Fruit fly (Drosophila melanogaster) whole organism, embryonic: ENCODE data around the gene CG9992.

Source experiments
- CG10267 ChIP-seq: fragments of 200-800 bp; sonication (Bioruptor generic); optimal IDR thresholded peaks from 2 replicates; lab custom pipeline; 2018; ENCODE audit warnings: missing biosample characterization, mild to moderate bottlenecking, missing genetic modification characterization, moderate library complexity
- CG16863 ChIP-seq: fragments of 200-800 bp; sonication (Bioruptor generic); optimal IDR thresholded peaks from 3 replicates; lab custom pipeline; 2016; ENCODE audit warnings: missing biosample characterization, missing genetic modification characterization
- CG17186 ChIP-seq: fragments of 200-800 bp; sonication (Bioruptor generic); optimal IDR thresholded peaks from 3 replicates; lab custom pipeline; 2017; ENCODE audit warnings: missing biosample characterization, missing genetic modification reagents, missing genetic modification characterization
- CG2120 ChIP-seq: fragments of 200-800 bp; sonication (Bioruptor generic); optimal IDR thresholded peaks from 3 replicates; lab custom pipeline; 2016; ENCODE audit warnings: missing biosample characterization, missing genetic modification characterization
- CG33557 ChIP-seq: fragments of 200-800 bp; sonication (Bioruptor generic); optimal IDR thresholded peaks from 2 replicates; lab custom pipeline; 2019; ENCODE audit warnings: missing biosample characterization, mild to moderate bottlenecking, missing genetic modification characterization, moderate library complexity
- CG3407 ChIP-seq: fragments of 200-800 bp; sonication (Bioruptor generic); optimal IDR thresholded peaks from 2 replicates; lab custom pipeline; 2018; ENCODE audit warnings: missing biosample characterization, mild to moderate bottlenecking, missing genetic modification characterization
- CG3847 ChIP-seq: fragments of 200-800 bp; sonication (Bioruptor generic); IDR thresholded peaks from 2 replicates; pipeline ENCODE4 v1.3.6; 2022; ENCODE audit warnings: missing biosample characterization, missing genetic modification characterization
- CG6175 ChIP-seq: fragments of 200-800 bp; sonication (Bioruptor generic); IDR thresholded peaks from 3 replicates; pipeline ENCODE4 v1.3.6; 2022; ENCODE audit warnings: missing biosample characterization, missing genetic modification characterization
- CG7271 ChIP-seq: fragments of 200-800 bp; sonication (Bioruptor generic); optimal IDR thresholded peaks from 2 replicates; lab custom pipeline; 2018; ENCODE audit warnings: missing biosample characterization, mild to moderate bottlenecking, missing genetic modification characterization, moderate library complexity
- CG7987 ChIP-seq: fragments of 200-800 bp; sonication (Bioruptor generic); optimal IDR thresholded peaks from 2 replicates; lab custom pipeline; 2018; ENCODE audit warnings: missing biosample characterization, mild to moderate bottlenecking, missing genetic modification characterization, moderate library complexity
- CG8478 ChIP-seq: fragments of >200 bp; optimal IDR thresholded peaks from 2 replicates; lab custom pipeline; 2018
- CG8924 ChIP-seq: fragments of 200-800 bp; optimal IDR thresholded peaks from 3 replicates; lab custom pipeline; 2019; ENCODE audit warnings: missing biosample characterization, mild to moderate bottlenecking, missing genetic modification characterization, moderate library complexity
- D19A ChIP-seq: fragments of 200-800 bp; optimal IDR thresholded peaks from 3 replicates; lab custom pipeline; 2019; ENCODE audit warnings: missing biosample characterization, mild to moderate bottlenecking, missing genetic modification characterization, moderate library complexity
- E2f2 ChIP-seq: fragments of 200-800 bp; sonication (Bioruptor generic); IDR thresholded peaks from 2 replicates; pipeline ENCODE4 v1.3.6; 2022; ENCODE audit warnings: missing biosample characterization, missing genetic modification characterization
- ERR ChIP-seq: fragments of 200-800 bp; sonication (Bioruptor generic); optimal IDR thresholded peaks from 2 replicates; lab custom pipeline; 2016; ENCODE audit warnings: missing biosample characterization, missing genetic modification characterization
- Eip74EF ChIP-seq, 2 experiments: fragments of 200-800 bp in 1 of 2; fragments of >200 bp in 1 of 2; sonication (Bioruptor generic) in 1 of 2; optimal IDR thresholded peaks; 2 replicates each; lab custom pipeline; 2017 to 2019; ENCODE audit warnings: missing biosample characterization in 2 of 2, missing genetic modification characterization in 2 of 2, mild to moderate bottlenecking in 1 of 2, moderate library complexity in 1 of 2
- Gsc ChIP-seq: fragments of 200-800 bp; sonication (Bioruptor generic); IDR thresholded peaks from 2 replicates; pipeline ENCODE4 v1.3.6; 2022; ENCODE audit warnings: missing biosample characterization, missing genetic modification characterization
- Hsf ChIP-seq: fragments of 200-800 bp; sonication (Bioruptor generic); optimal IDR thresholded peaks from 3 replicates; lab custom pipeline; 2016; ENCODE audit warnings: missing biosample characterization, missing genetic modification characterization
- Jarid2 ChIP-seq: fragments of 200-800 bp; sonication (Bioruptor generic); optimal IDR thresholded peaks from 3 replicates; lab custom pipeline; 2017; ENCODE audit warnings: mild to moderate bottlenecking, missing biosample characterization, missing genetic modification reagents, missing genetic modification characterization
- Lpt ChIP-seq: fragments of >200 bp; optimal IDR thresholded peaks from 2 replicates; lab custom pipeline; 2018; ENCODE audit warnings: missing biosample characterization, missing genetic modification characterization
- MBD-R2 ChIP-seq: fragments of 200-800 bp; sonication (Bioruptor generic); IDR thresholded peaks from 2 replicates; pipeline ENCODE4 v1.3.6; 2022; ENCODE audit warnings: missing biosample characterization, missing genetic modification characterization
- MTF-1 ChIP-seq: fragments of 200-800 bp; sonication (Bioruptor generic); optimal IDR thresholded peaks from 2 replicates; lab custom pipeline; 2018; ENCODE audit warnings: missing biosample characterization, mild to moderate bottlenecking, missing genetic modification characterization, borderline replicate concordance
- Nf-YB ChIP-seq: fragments of 200-800 bp; sonication (Bioruptor generic); optimal IDR thresholded peaks from 3 replicates; lab custom pipeline; 2019; ENCODE audit warnings: missing biosample characterization, mild to moderate bottlenecking, missing genetic modification characterization, moderate library complexity
- Nf-YC ChIP-seq: fragments of 200-800 bp; optimal IDR thresholded peaks from 3 replicates; lab custom pipeline; 2019; ENCODE audit warnings: missing biosample characterization, mild to moderate bottlenecking, missing genetic modification characterization, moderate library complexity
- Pdp1 ChIP-seq, 2 experiments: fragments of 200-800 bp; sonication (Bioruptor generic); optimal IDR thresholded peaks; 3 replicates each; lab custom pipeline; 2016; ENCODE audit warnings: missing biosample characterization in 2 of 2, missing genetic modification characterization in 2 of 2, mild to moderate bottlenecking in 1 of 2, moderate library complexity in 1 of 2
- Rfx ChIP-seq: fragments of 200-800 bp; sonication (Bioruptor generic); IDR thresholded peaks from 2 replicates; pipeline ENCODE4 v1.3.6; 2022; ENCODE audit warnings: missing biosample characterization, missing genetic modification characterization
- Sin3A ChIP-seq: fragments of >200 bp; optimal IDR thresholded peaks from 2 replicates; lab custom pipeline; 2018
- Sox102F ChIP-seq: fragments of 200-800 bp; sonication (Bioruptor generic); optimal IDR thresholded peaks from 2 replicates; lab custom pipeline; 2018; ENCODE audit warnings: missing biosample characterization, mild to moderate bottlenecking, missing genetic modification characterization, moderate library complexity
- Stat92E ChIP-seq, 3 experiments: fragments of >200 bp in 2 of 3; fragments of 200-800 bp in 1 of 3; sonication (Bioruptor generic) in 1 of 3; optimal IDR thresholded peaks; 2 replicates each; lab custom pipeline; 2017 to 2019; ENCODE audit warnings: missing biosample characterization in 3 of 3, missing genetic modification characterization in 3 of 3, mild to moderate bottlenecking in 1 of 3, moderate library complexity in 1 of 3
- ab ChIP-seq: fragments of 200-800 bp; sonication (Bioruptor generic); optimal IDR thresholded peaks from 2 replicates; lab custom pipeline; 2016; ENCODE audit warnings: missing biosample characterization, missing genetic modification characterization
- bab2 ChIP-seq: fragments of 200-800 bp; sonication (Bioruptor generic); optimal IDR thresholded peaks from 2 replicates; lab custom pipeline; 2016; ENCODE audit warnings: missing biosample characterization, missing genetic modification characterization
- cg ChIP-seq: fragments of 200-800 bp; sonication (Bioruptor generic); optimal IDR thresholded peaks from 3 replicates; lab custom pipeline; 2019; ENCODE audit warnings: missing biosample characterization, mild to moderate bottlenecking, missing genetic modification characterization, moderate library complexity
- ci ChIP-seq: fragments of 200-800 bp; sonication (Bioruptor generic); IDR thresholded peaks from 3 replicates; pipeline ENCODE4 v1.3.6; 2022; ENCODE audit warnings: missing biosample characterization, missing genetic modification characterization
- gt ChIP-seq: fragments of 200-800 bp; sonication (Bioruptor generic); IDR thresholded peaks from 2 replicates; pipeline ENCODE4 v1.3.6; 2022; ENCODE audit warnings: missing biosample characterization, missing genetic modification characterization
- h ChIP-seq: fragments of >200 bp; optimal IDR thresholded peaks from 2 replicates; lab custom pipeline; 2017
- lmd ChIP-seq: fragments of 200-800 bp; sonication (Bioruptor generic); IDR thresholded peaks from 2 replicates; pipeline ENCODE4 v1.3.6; 2022; ENCODE audit warnings: missing biosample characterization, missing genetic modification characterization
- luna ChIP-seq: fragments of 200-800 bp; sonication (Bioruptor generic); optimal IDR thresholded peaks from 2 replicates; lab custom pipeline; 2016; ENCODE audit warnings: missing biosample characterization, missing genetic modification characterization
- nerfin-1 ChIP-seq: fragments of 200-800 bp; sonication (Bioruptor generic); optimal IDR thresholded peaks from 3 replicates; lab custom pipeline; 2019; ENCODE audit warnings: missing biosample characterization, mild to moderate bottlenecking, missing genetic modification characterization, moderate library complexity
- onecut ChIP-seq: fragments of 200-800 bp; sonication (Bioruptor generic); IDR thresholded peaks from 2 replicates; pipeline ENCODE4 v1.3.6; 2022; ENCODE audit warnings: missing biosample characterization, missing genetic modification characterization
- p53 ChIP-seq: fragments of 200-800 bp; sonication (Bioruptor generic); optimal IDR thresholded peaks from 2 replicates; lab custom pipeline; 2016; ENCODE audit warnings: missing biosample characterization, missing genetic modification characterization
- pb ChIP-seq: fragments of 200-800 bp; sonication (Bioruptor generic); optimal IDR thresholded peaks from 3 replicates; lab custom pipeline; 2016; ENCODE audit warnings: missing biosample characterization, missing genetic modification characterization
- pfk ChIP-seq: fragments of 200-800 bp; sonication (Bioruptor generic); optimal IDR thresholded peaks from 2 replicates; lab custom pipeline; 2018; ENCODE audit warnings: missing biosample characterization, mild to moderate bottlenecking, missing genetic modification characterization, moderate library complexity
- pita ChIP-seq: fragments of 200-800 bp; sonication (Bioruptor generic); optimal IDR thresholded peaks from 2 replicates; lab custom pipeline; 2017; ENCODE audit warnings: missing biosample characterization, mild to moderate bottlenecking, missing genetic modification characterization
- repo ChIP-seq: fragments of 200-800 bp; sonication (Bioruptor generic); optimal IDR thresholded peaks from 2 replicates; lab custom pipeline; 2016; ENCODE audit warnings: missing biosample characterization, missing genetic modification characterization
- run ChIP-seq: fragments of 200-800 bp; sonication (Bioruptor generic); optimal IDR thresholded peaks from 3 replicates; lab custom pipeline; 2018; ENCODE audit warnings: missing biosample characterization, mild to moderate bottlenecking, missing genetic modification characterization
- sna ChIP-seq: fragments of 200-800 bp; sonication (Bioruptor generic); IDR thresholded peaks from 2 replicates; pipeline ENCODE4 v1.3.6; 2022; ENCODE audit warnings: missing biosample characterization, missing genetic modification characterization; ENCODE audit not compliant: partially characterized antibody
- stc ChIP-seq: fragments of 200-800 bp; sonication (Bioruptor generic); IDR thresholded peaks from 2 replicates; pipeline ENCODE4 v1.3.6; 2022; ENCODE audit warnings: missing biosample characterization, missing genetic modification characterization
- toy ChIP-seq: fragments of 200-800 bp; sonication (Bioruptor generic); IDR thresholded peaks from 2 replicates; pipeline ENCODE4 v1.3.6; 2022; ENCODE audit warnings: missing biosample characterization, missing genetic modification characterization
- trem ChIP-seq: fragments of 200-800 bp; optimal IDR thresholded peaks from 3 replicates; lab custom pipeline; 2019; ENCODE audit warnings: missing biosample characterization, mild to moderate bottlenecking, missing genetic modification characterization, moderate library complexity
- wor ChIP-seq: fragments of 200-800 bp; sonication (Bioruptor generic); IDR thresholded peaks from 2 replicates; pipeline ENCODE4 v1.3.6; 2022; ENCODE audit warnings: missing biosample characterization, missing genetic modification characterization

CG9992 gene

DNA sequence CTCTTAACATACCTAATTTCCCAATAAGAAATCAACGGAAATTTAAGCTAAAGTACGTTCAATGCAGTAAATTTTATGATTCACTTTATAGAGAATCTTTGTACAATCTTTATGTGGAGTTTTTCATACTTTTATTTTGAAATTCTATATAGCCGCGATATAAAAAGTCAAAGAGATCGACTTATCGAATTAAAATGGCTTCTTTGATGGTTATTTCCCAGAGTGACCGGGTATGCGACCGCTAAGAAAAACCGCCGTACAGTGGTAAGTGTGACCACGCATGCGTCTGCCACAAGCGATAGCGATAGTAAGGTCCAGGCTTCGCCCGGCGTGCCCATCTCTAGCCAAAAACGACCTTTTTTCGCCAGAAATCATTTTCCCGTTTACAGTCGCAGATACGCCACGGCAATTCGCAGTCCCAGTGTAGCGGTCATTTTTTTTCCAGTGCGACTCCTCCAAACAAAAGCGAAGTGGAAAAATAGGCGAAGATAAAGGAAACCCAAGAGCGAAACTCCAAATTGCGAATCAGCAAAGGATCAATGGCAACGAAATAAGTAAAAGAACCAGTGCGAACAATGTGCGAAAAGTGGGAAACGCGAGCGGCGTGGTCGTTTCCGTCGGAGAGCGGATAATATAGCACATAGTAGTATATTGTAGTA lies 37.9 kb upstream of the CG9992 start, which contains the start of gene hang (continued):
- TF ChIP-seq Pdp1 (GFP tag; optimal IDR thresholded peaks at IDR 0.05; lab: Kevin White, UChicago), result peak in 1 of 2 experiments; percentile 30
- no peak for TF ChIP-seq h (lab: Kevin White, UChicago)
- no peak for TF ChIP-seq CG8478 (lab: Kevin White, UChicago)
- TF ChIP-seq wor (GFP tag; lab: Robert Waterston, UW), result no peak
- peak; percentile 29; the same call in 1 of the 2 replicates for TF ChIP-seq MBD-R2 (GFP tag; lab: Robert Waterston, UW)
- no peak for TF ChIP-seq CG16863 (GFP tag; lab: Kevin White, UChicago)
- TF ChIP-seq Sox102F (GFP tag; lab: Kevin White, UChicago), result no peak
- TF ChIP-seq pfk (GFP tag; lab: Kevin White, UChicago), result peak; percentile 34
- TF ChIP-seq ci, result peak; percentile 75
- no peak for TF ChIP-seq gt (GFP tag; lab: Robert Waterston, UW)
- peak; percentile 9 for TF ChIP-seq CG33557 (GFP tag; lab: Kevin White, UChicago)
- peak; percentile 84 for TF ChIP-seq Jarid2
- no peak for TF ChIP-seq Gsc (GFP tag; lab: Robert Waterston, UW)
- TF ChIP-seq ERR, result peak; percentile 22
- peak; percentile 57 for TF ChIP-seq sna (GFP tag; lab: Robert Waterston, UW)
- peak; percentile 31 for TF ChIP-seq Nf-YC (tag; lab: Kevin White, UChicago)
- TF ChIP-seq pita, result no peak
- TF ChIP-seq CG8924, result peak; percentile 22
- TF ChIP-seq bab2 (GFP tag; lab: Kevin White, UChicago), result no peak
- TF ChIP-seq Stat92E (GFP tag; optimal IDR thresholded peaks at IDR 0.05; lab: Kevin White, UChicago), result peak in 1 of 3 experiments; percentile 71
- peak; percentile 37 for TF ChIP-seq trem (tag; lab: Kevin White, UChicago)
- TF ChIP-seq Hsf (GFP tag; lab: Kevin White, UChicago), result peak; percentile 22
- no peak for TF ChIP-seq nerfin-1 (tag; lab: Kevin White, UChicago)
- peak; percentile 8 for TF ChIP-seq pb (GFP tag; lab: Kevin White, UChicago)
- TF ChIP-seq Rfx (GFP tag; lab: Robert Waterston, UW), result peak; percentile 75
- TF ChIP-seq p53 (GFP tag; lab: Kevin White, UChicago), result peak; percentile 14
- TF ChIP-seq CG3847, result peak; percentile 64
- peak; percentile 71 for TF ChIP-seq E2f2 (GFP tag; lab: Robert Waterston, UW)
- TF ChIP-seq lmd (GFP tag; lab: Robert Waterston, UW), result peak; percentile 21; the same call in 1 of the 2 replicates
- no peak for TF ChIP-seq luna (GFP tag; lab: Kevin White, UChicago)
- TF ChIP-seq cg (GFP tag; lab: Kevin White, UChicago), result no peak
- peak; percentile 56 for TF ChIP-seq CG17186 (GFP tag; lab: Kevin White, UChicago)
- TF ChIP-seq Eip74EF (GFP tag; optimal IDR thresholded peaks at IDR 0.05; lab: Kevin White, UChicago), result peak in 1 of 2 experiments; percentile 43
- no peak for TF ChIP-seq run (tag; lab: Kevin White, UChicago)
- peak; percentile 72 for TF ChIP-seq CG7987 (GFP tag; lab: Kevin White, UChicago)
- TF ChIP-seq CG2120 (GFP tag; lab: Kevin White, UChicago), result peak; percentile 49
- peak; percentile 40 for TF ChIP-seq onecut (GFP tag; lab: Robert Waterston, UW)
- TF ChIP-seq Lpt (GFP tag; lab: Kevin White, UChicago), result no peak
- TF ChIP-seq D19A, result peak; percentile 18
- TF ChIP-seq toy (GFP tag; lab: Robert Waterston, UW), result no peak
- peak; percentile 20 for TF ChIP-seq CG7271
- peak; percentile 50 for TF ChIP-seq CG10267 (tag; lab: Kevin White, UChicago)
- TF ChIP-seq Nf-YB (GFP tag; lab: Kevin White, UChicago), result peak; percentile 18
- TF ChIP-seq stc (GFP tag; lab: Robert Waterston, UW), result peak; percentile 37; the same call in 1 of the 2 replicates
- TF ChIP-seq MTF-1 (GFP tag; lab: Kevin White, UChicago), result peak; percentile 46
- TF ChIP-seq Sin3A, result peak; percentile 33
- peak; percentile 47 for TF ChIP-seq repo (GFP tag; lab: Kevin White, UChicago)
- TF ChIP-seq CG6175, result 0 out of 3 replicates have a peak, but pooled peaks have one; percentile 8
- TF ChIP-seq ab, result no peak
- peak; percentile 24 for TF ChIP-seq CG3407
